Fruit fly (Drosophila melanogaster): ENCODE measurements around the gene dmrt11E.

DNA sequence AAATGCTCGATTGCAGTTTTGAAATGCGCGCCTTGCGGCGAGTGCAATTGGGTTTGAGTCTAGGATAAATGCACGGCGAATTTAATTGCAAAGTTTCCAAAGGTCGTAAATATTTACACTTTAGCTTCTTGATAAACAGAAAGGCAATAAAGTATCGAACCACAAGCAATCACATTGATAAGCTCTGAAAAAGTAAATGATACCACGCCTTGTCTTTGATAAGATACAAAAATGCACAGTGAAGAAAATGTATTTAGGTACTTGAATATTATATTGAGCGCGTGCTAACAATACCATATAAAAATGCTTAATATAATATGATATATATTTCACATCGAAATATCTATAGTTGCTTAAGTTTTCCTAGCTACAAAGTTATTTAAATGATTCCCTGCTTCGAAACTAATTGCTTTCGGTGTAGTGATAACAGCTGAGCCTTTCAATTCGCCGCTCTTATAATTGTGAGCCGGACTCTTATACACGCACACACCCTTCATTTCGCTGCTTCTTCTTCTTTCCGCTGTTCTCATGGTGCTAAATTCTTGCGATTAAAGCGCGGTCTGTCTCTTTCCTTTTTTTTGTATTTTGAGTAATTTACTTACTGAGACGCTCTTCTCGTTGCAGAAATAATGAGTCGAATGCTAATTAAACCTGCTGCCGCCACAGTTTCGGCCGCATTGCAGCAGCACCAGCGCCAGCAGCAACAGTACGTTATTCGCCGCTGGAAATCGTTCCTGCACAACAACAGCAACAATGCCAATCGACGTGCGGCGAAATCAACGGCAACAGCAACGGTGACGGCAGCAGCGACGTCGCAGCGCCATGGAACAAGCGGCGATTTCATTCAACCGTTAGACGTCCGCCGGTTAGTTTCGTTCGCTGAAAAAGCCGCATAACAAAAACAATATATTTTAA, 5.5 kb downstream of the dmrt11E start:
- TF ChIP-seq bab1 (GFP tag; optimal IDR thresholded peaks at IDR 0.05) (peak; percentile 53), CG14711 (tag; optimal IDR thresholded peaks at IDR 0.05) (peak; percentile 87), CG7101 (tag; optimal IDR thresholded peaks at IDR 0.05) (peak; percentile 95), toe (GFP tag; optimal IDR thresholded peaks at IDR 0.05) (peak; percentile 36), CG7045 (GFP tag; optimal IDR thresholded peaks at IDR 0.05) (peak; percentile 74), CG12768 (GFP tag; optimal IDR thresholded peaks at IDR 0.05) (peak; percentile 77)
